Fruit fly (Drosophila melanogaster) whole organism, adult: ENCODE results near the gene Burs.
A peak's percentile ranks its signal among the peaks of the same experiment; 100 is the strongest.

Experiments used
- bab1 ChIP-seq: fragments of 200-800 bp; sonication (Bioruptor generic); optimal IDR thresholded peaks from 3 replicates; lab custom pipeline; 2019; ENCODE audit warnings: missing biosample characterization, mild to moderate bottlenecking, missing genetic modification characterization, moderate library complexity
- toe ChIP-seq: fragments of 200-800 bp; sonication (Bioruptor generic); optimal IDR thresholded peaks from 2 replicates; lab custom pipeline; 2016; ENCODE audit warnings: missing biosample characterization, missing genetic modification characterization

The Burs gene

DNA sequence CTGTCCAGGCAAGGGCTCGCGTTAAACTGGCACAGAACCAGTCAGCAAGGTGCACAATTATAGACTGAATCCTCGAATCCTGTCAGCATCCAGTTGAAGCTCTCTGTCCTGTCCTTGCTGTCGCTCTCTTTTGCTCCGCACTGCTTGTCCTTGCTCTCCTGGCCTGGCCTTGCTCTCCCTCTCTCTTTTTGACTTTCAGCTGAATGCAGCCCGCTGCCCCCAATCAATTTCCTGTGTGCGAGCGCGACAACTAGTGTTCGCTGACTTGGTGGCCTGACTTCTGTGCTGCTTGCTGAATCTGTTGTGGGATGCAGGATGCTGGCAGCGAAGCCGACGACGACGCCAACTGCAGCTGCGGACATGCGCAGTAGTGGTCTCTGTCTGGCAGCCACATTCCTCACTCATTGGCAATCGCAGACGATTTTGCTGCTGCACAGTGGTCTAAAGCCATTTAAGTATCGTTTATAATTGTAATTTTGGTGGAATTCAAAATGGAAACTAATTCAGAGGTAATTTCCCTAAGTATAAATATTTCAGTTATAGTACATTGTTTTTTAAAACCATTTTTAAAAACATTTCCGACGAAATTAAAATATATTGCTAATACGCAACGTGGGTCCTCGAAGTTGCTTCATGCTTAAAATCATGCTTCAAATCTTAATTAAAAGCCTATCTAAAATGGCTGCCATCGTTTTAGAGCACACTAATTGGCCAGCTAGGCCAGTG lies 39.5 kb downstream of the Burs start:
- no peak for TF ChIP-seq bab1 (GFP tag; lab: Kevin White, UChicago)
- TF ChIP-seq toe (GFP tag; lab: Kevin White, UChicago), result peak; percentile 6
